Fruit fly (Drosophila melanogaster): ENCODE measurements around the gene CG13999.

The CG13999 gene

dm6 chr2L:5979957-5980861 is 23.9 kb upstream of the CG13999 start (continued):
- TF ChIP-seq MTF-1 (GFP tag; optimal IDR thresholded peaks at IDR 0.05; ENCODE audit: borderline replicate concordance) (peak; percentile 49), CG10366 (GFP tag; IDR thresholded peaks at IDR 0.05) (no peak), CG31388 (GFP tag; optimal IDR thresholded peaks at IDR 0.05) (no peak), CG17186 (GFP tag; optimal IDR thresholded peaks at IDR 0.05) (no peak), ken (GFP tag; IDR thresholded peaks at IDR 0.05) (no peak), gcm2 (GFP tag; optimal IDR thresholded peaks at IDR 0.05) (no peak), zen2 (GFP tag; IDR thresholded peaks at IDR 0.05; ENCODE audit: partially characterized antibody) (no peak), rib (GFP tag; IDR thresholded peaks at IDR 0.05) (no peak), tio (GFP tag; optimal IDR thresholded peaks at IDR 0.05) (no peak), CG32532 (GFP tag; IDR thresholded peaks at IDR 0.05) (no peak), ems (GFP tag; optimal IDR thresholded peaks at IDR 0.05) (no peak), oc (tag; optimal IDR thresholded peaks at IDR 0.05) (peak; percentile 16), bsh (GFP tag; optimal IDR thresholded peaks at IDR 0.05) (peak; percentile 16 to 27), vfl (GFP tag; optimal IDR thresholded peaks at IDR 0.05) (no peak), corto (GFP tag; optimal IDR thresholded peaks at IDR 0.05) (no peak), Optix (GFP tag; IDR thresholded peaks at IDR 0.05) (no peak), HHEX (GFP tag; optimal IDR thresholded peaks at IDR 0.05) (no peak), NC2β (GFP tag; optimal IDR thresholded peaks at IDR 0.05) (peak; percentile 28), p53 (GFP tag; optimal IDR thresholded peaks at IDR 0.05) (no peak)

- TF ChIP-seq CG17385 (GFP tag; optimal IDR thresholded peaks at IDR 0.05), result no peak
- peak; percentile 40 for TF ChIP-seq pros (GFP tag; optimal IDR thresholded peaks at IDR 0.05)
- TF ChIP-seq phol (tag; optimal IDR thresholded peaks at IDR 0.05), result peak; percentile 61
- TF ChIP-seq Hr78 (GFP tag; optimal IDR thresholded peaks at IDR 0.05), result peak in 1 of 2 experiments; percentile 33
- TF ChIP-seq ewg (GFP tag; optimal IDR thresholded peaks at IDR 0.05), result peak; percentile 95
- peak; percentile 42 for TF ChIP-seq CG10267 (tag; optimal IDR thresholded peaks at IDR 0.05)
- no peak for TF ChIP-seq Sry-β (GFP tag; optimal IDR thresholded peaks at IDR 0.05)
- no peak for TF ChIP-seq pan (optimal IDR thresholded peaks at IDR 0.05)
- TF ChIP-seq pan (GFP tag; optimal IDR thresholded peaks at IDR 0.05 in 1 of 2, IDR thresholded peaks at IDR 0.05 in 1 of 2), result no peak
- TF ChIP-seq CG1832 (GFP tag; optimal IDR thresholded peaks at IDR 0.05), result peak; percentile 46
- TF ChIP-seq CG3065 (GFP tag; optimal IDR thresholded peaks at IDR 0.05), result peak; percentile 31
- TF ChIP-seq sug (tag; optimal IDR thresholded peaks at IDR 0.05), result peak; percentile 93
- TF ChIP-seq Med (GFP tag), result peak; percentile 38
- no peak for TF ChIP-seq ab (GFP tag; optimal IDR thresholded peaks at IDR 0.05)
- peak; percentile 79 for TF ChIP-seq CG15479 (GFP tag; optimal IDR thresholded peaks at IDR 0.05)
- TF ChIP-seq grn (GFP tag; optimal IDR thresholded peaks at IDR 0.05), result peak; percentile 49
- TF ChIP-seq CG7745 (tag; optimal IDR thresholded peaks at IDR 0.05), result no peak
- no peak for TF ChIP-seq lilli (GFP tag; optimal IDR thresholded peaks at IDR 0.05)
- peak; percentile 7 for TF ChIP-seq CG12071 (GFP tag; optimal IDR thresholded peaks at IDR 0.05)
- no peak for TF ChIP-seq da (GFP tag; optimal IDR thresholded peaks at IDR 0.05)
Observed at dm6 chr2L:5979055-5979399, 22.8 kb upstream of the CG13999 start.
